Worm (Caenorhabditis elegans) whole organism, late embryonic: ENCODE data around the gene F26F4.12.

Source experiments
- C38D4.7 ChIP-seq: fragments of 200-800 bp; sonication (Bioruptor generic); optimal IDR thresholded peaks from 2 replicates; lab custom pipeline; 2018; ENCODE audit warnings: mild to moderate bottlenecking, missing genetic modification characterization, moderate library complexity, missing compliant biosample characterization
- F13H6.1 ChIP-seq: sonication (generic microtip); optimal IDR thresholded peaks from 2 replicates; lab custom pipeline; 2016; ENCODE audit warnings: missing genetic modification characterization, missing compliant biosample characterization
- Y22D7AL.16 ChIP-seq: sonication (generic microtip); optimal IDR thresholded peaks from 2 replicates; lab custom pipeline; 2016; ENCODE audit warnings: missing genetic modification characterization, missing compliant biosample characterization
- ceh-30 ChIP-seq: fragments of 150-350 bp; optimal IDR thresholded peaks from 2 replicates; lab custom pipeline; 2014; ENCODE audit warnings: missing biosample characterization, missing genetic modification characterization
- fkh-6 ChIP-seq: sonication (generic microtip); optimal IDR thresholded peaks from 2 replicates; lab custom pipeline; 2016; ENCODE audit warnings: missing genetic modification characterization, missing compliant biosample characterization
- gmeb-2 ChIP-seq: sonication (generic microtip); optimal IDR thresholded peaks from 2 replicates; lab custom pipeline; 2016; ENCODE audit warnings: missing genetic modification characterization, inconsistent platforms, missing compliant biosample characterization
- hlh-13 ChIP-seq: fragments of 200-800 bp; sonication (Bioruptor generic); optimal IDR thresholded peaks from 2 replicates; lab custom pipeline; 2018; ENCODE audit warnings: mild to moderate bottlenecking, missing genetic modification characterization, missing compliant biosample characterization
- hlh-8 ChIP-seq: sonication (generic microtip); optimal IDR thresholded peaks from 2 replicates; lab custom pipeline; 2016; ENCODE audit warnings: missing genotype, missing genetic modification characterization, missing compliant biosample characterization
- nfya-1 ChIP-seq: sonication (generic microtip); optimal IDR thresholded peaks from 2 replicates; lab custom pipeline; 2017; ENCODE audit warnings: missing genetic modification characterization, mild to moderate bottlenecking, missing compliant biosample characterization, antibody characterized with exemption, moderate library complexity
- nhr-232 ChIP-seq: sonication (generic microtip); optimal IDR thresholded peaks from 2 replicates; lab custom pipeline; 2016; ENCODE audit warnings: missing genetic modification characterization, missing compliant biosample characterization
- npax-4 ChIP-seq: sonication (generic microtip); optimal IDR thresholded peaks from 2 replicates; lab custom pipeline; 2016; ENCODE audit warnings: missing genetic modification characterization, missing compliant biosample characterization
- pat-9 ChIP-seq: fragments of 200-800 bp; sonication (Bioruptor generic); optimal IDR thresholded peaks from 2 replicates; lab custom pipeline; 2018; ENCODE audit warnings: mild to moderate bottlenecking, missing genetic modification characterization, moderate library complexity, missing compliant biosample characterization
- pha-2 ChIP-seq: sonication (generic microtip); optimal IDR thresholded peaks from 2 replicates; lab custom pipeline; 2017; ENCODE audit warnings: mild to moderate bottlenecking, missing genetic modification characterization, missing compliant biosample characterization
- rnt-1 ChIP-seq: sonication (generic microtip); optimal IDR thresholded peaks from 2 replicates; lab custom pipeline; 2016; ENCODE audit warnings: missing genetic modification characterization, missing compliant biosample characterization
- syd-9 ChIP-seq: sonication (generic microtip); optimal IDR thresholded peaks from 2 replicates; lab custom pipeline; 2016; ENCODE audit warnings: mild to moderate bottlenecking, missing genetic modification characterization, moderate library complexity, missing compliant biosample characterization
- tbx-2 ChIP-seq: sonication (generic microtip); optimal IDR thresholded peaks from 2 replicates; lab custom pipeline; 2016; ENCODE audit warnings: missing genetic modification characterization, missing compliant biosample characterization
- ttx-3 ChIP-seq: sonication (generic microtip); optimal IDR thresholded peaks from 2 replicates; lab custom pipeline; 2016; ENCODE audit warnings: missing genetic modification reagents, missing genetic modification characterization, missing compliant biosample characterization
- unc-3 ChIP-seq, 2 experiments: fragments of 200-800 bp in 1 of 2; sonication (Bioruptor generic) in 1 of 2; sonication (generic microtip) in 1 of 2; conservative IDR thresholded peaks in 1 of 2; optimal IDR thresholded peaks in 1 of 2; 2 replicates each; pipeline versions ENCODE4 v1.3.6 to Lab custom; 2016 to 2022; ENCODE audit warnings: missing compliant biosample characterization in 2 of 2, missing genetic modification characterization in 2 of 2, missing genetic modification reagents in 1 of 2
- unc-42 ChIP-seq: sonication (generic microtip); optimal IDR thresholded peaks from 2 replicates; lab custom pipeline; 2016; ENCODE audit warnings: missing genotype, missing genetic modification characterization, missing compliant biosample characterization
- ztf-16 ChIP-seq: sonication (generic microtip); optimal IDR thresholded peaks from 2 replicates; lab custom pipeline; 2017; ENCODE audit warnings: missing genetic modification characterization, missing compliant biosample characterization

Gene F26F4.12

ce11 chrIII:4859039-4859438, 50.8 kb downstream of the F26F4.12 start, which contains the start of gene C35D10.6:
Gene C35D10.6, plus strand, starts transcription at chrIII:4859339.
- TF ChIP-seq unc-3 (GFP tag; conservative IDR thresholded peaks at IDR 0.05; lab: Robert Waterston, UW) (no peak), unc-3 (tag; optimal IDR thresholded peaks at IDR 0.05; lab: Kevin White, UChicago) (no peak), nhr-232 (no peak), pha-2 (tag; lab: Kevin White, UChicago) (no peak), nfya-1 (no peak), hlh-8 (tag; lab: Kevin White, UChicago) (no peak), F13H6.1 (no peak), npax-4 (tag; lab: Kevin White, UChicago) (no peak), Y22D7AL.16 (tag; lab: Kevin White, UChicago) (no peak), ceh-30 (tag; lab: Kevin White, UChicago) (no peak), pat-9 (tag; lab: Kevin White, UChicago) (no peak), syd-9 (tag; lab: Kevin White, UChicago) (no peak), gmeb-2 (tag; lab: Kevin White, UChicago) (no peak), unc-42 (tag; lab: Kevin White, UChicago) (no peak), tbx-2 (no peak), hlh-13 (GFP tag; lab: Kevin White, UChicago) (no peak), C38D4.7 (no peak), rnt-1 (tag; lab: Kevin White, UChicago) (no peak), fkh-6 (tag; lab: Kevin White, UChicago) (no peak), ttx-3 (tag; lab: Kevin White, UChicago) (no peak), ztf-16 (tag; lab: Kevin White, UChicago) (no peak)
